Worm (Caenorhabditis elegans) whole organism, late embryonic: ENCODE measurements around the gene F42A9.11.

Experiments
- ceh-2 ChIP-seq: sonication (generic microtip); optimal IDR thresholded peaks from 2 replicates; lab custom pipeline; 2016; ENCODE audit warnings: missing genotype, missing genetic modification characterization, missing compliant biosample characterization
- lim-6 ChIP-seq: sonication (generic microtip); optimal IDR thresholded peaks from 2 replicates; lab custom pipeline; 2016; ENCODE audit warnings: missing genetic modification characterization, missing compliant biosample characterization
- unc-3 ChIP-seq, 2 experiments: fragments of 200-800 bp in 1 of 2; sonication (Bioruptor generic) in 1 of 2; sonication (generic microtip) in 1 of 2; conservative IDR thresholded peaks in 1 of 2; optimal IDR thresholded peaks in 1 of 2; 2 replicates each; pipeline versions ENCODE4 v1.3.6 to Lab custom; 2016 to 2022; ENCODE audit warnings: missing compliant biosample characterization in 2 of 2, missing genetic modification characterization in 2 of 2, missing genetic modification reagents in 1 of 2

- no peak for TF ChIP-seq ceh-2 (tag; lab: Kevin White, UChicago)
- TF ChIP-seq lim-6 (tag; lab: Kevin White, UChicago) = no peak
- TF ChIP-seq unc-3 (GFP tag; conservative IDR thresholded peaks at IDR 0.05; lab: Robert Waterston, UW) = no peak
- no peak for TF ChIP-seq unc-3 (tag; optimal IDR thresholded peaks at IDR 0.05; lab: Kevin White, UChicago)
Measured at ce11 chrIV:8677303-8677702, 49.9 kb downstream of the F42A9.11 start, which contains the start of gene F08B4.8.
